Fruit fly (Drosophila melanogaster) whole organism, embryonic: ENCODE measurements around the gene hob.

Experiments used
- CG10267 ChIP-seq: fragments of 200-800 bp; sonication (Bioruptor generic); optimal IDR thresholded peaks from 2 replicates; lab custom pipeline; 2018; ENCODE audit warnings: missing biosample characterization, mild to moderate bottlenecking, missing genetic modification characterization, moderate library complexity
- CG10462 ChIP-seq: fragments of 200-800 bp; sonication (Bioruptor generic); optimal IDR thresholded peaks from 2 replicates; lab custom pipeline; 2016; ENCODE audit warnings: missing biosample characterization, missing genetic modification characterization
- CG11504 ChIP-seq: fragments of 200-800 bp; sonication (Bioruptor generic); optimal IDR thresholded peaks from 3 replicates; lab custom pipeline; 2019; ENCODE audit warnings: missing biosample characterization, mild to moderate bottlenecking, missing genetic modification characterization, moderate library complexity
- CG12942 ChIP-seq: fragments of 200-800 bp; sonication (Bioruptor generic); optimal IDR thresholded peaks from 3 replicates; lab custom pipeline; 2016; ENCODE audit warnings: missing biosample characterization, missing genetic modification characterization
- CG13287 ChIP-seq: fragments of 200-800 bp; sonication (Bioruptor generic); IDR thresholded peaks from 2 replicates; pipeline ENCODE4 v1.3.6; 2022; ENCODE audit warnings: missing biosample characterization, missing genetic modification characterization; ENCODE audit not compliant: partially characterized antibody
- CG15269 ChIP-seq: fragments of 200-800 bp; sonication (Bioruptor generic); optimal IDR thresholded peaks from 2 replicates; lab custom pipeline; 2018; ENCODE audit warnings: missing biosample characterization, mild to moderate bottlenecking, missing genetic modification characterization, moderate library complexity
- CG17385 ChIP-seq: fragments of 200-800 bp; sonication (Bioruptor generic); optimal IDR thresholded peaks from 3 replicates; lab custom pipeline; 2018; ENCODE audit warnings: missing biosample characterization, mild to moderate bottlenecking, missing genetic modification characterization
- CG18011 ChIP-seq: fragments of 200-800 bp; sonication (Bioruptor generic); optimal IDR thresholded peaks from 2 replicates; lab custom pipeline; 2017; ENCODE audit warnings: missing biosample characterization, missing genetic modification characterization, mild to moderate bottlenecking, moderate library complexity, missing genotype
- CG2116 ChIP-seq: fragments of 200-800 bp; sonication (Bioruptor generic); optimal IDR thresholded peaks from 3 replicates; lab custom pipeline; 2018; ENCODE audit warnings: missing biosample characterization, mild to moderate bottlenecking, missing genetic modification characterization
- CG31365 ChIP-seq: fragments of 200-800 bp; sonication (Bioruptor generic); optimal IDR thresholded peaks from 2 replicates; lab custom pipeline; 2018; ENCODE audit warnings: missing biosample characterization, mild to moderate bottlenecking, missing genetic modification characterization
- CG31441 ChIP-seq: fragments of 200-800 bp; sonication (Bioruptor generic); IDR thresholded peaks from 2 replicates; pipeline ENCODE4 v1.3.6; 2022; ENCODE audit warnings: missing biosample characterization, missing genetic modification characterization
- CG3281 ChIP-seq: fragments of 200-800 bp; sonication (Bioruptor generic); optimal IDR thresholded peaks from 3 replicates; lab custom pipeline; 2017; ENCODE audit warnings: missing biosample characterization, mild to moderate bottlenecking, missing genetic modification characterization
- CG3726 ChIP-seq: fragments of 200-800 bp; sonication (Bioruptor generic); IDR thresholded peaks from 3 replicates; pipeline ENCODE4, ENCODE4 v1.3.6; 2022; ENCODE audit warnings: missing biosample characterization, missing genetic modification characterization
- CG4282 ChIP-seq: fragments of 200-800 bp; sonication (Bioruptor generic); optimal IDR thresholded peaks from 2 replicates; lab custom pipeline; 2016; ENCODE audit warnings: missing biosample characterization, missing genetic modification characterization
- CG4820 ChIP-seq: fragments of 200-800 bp; sonication (Bioruptor generic); optimal IDR thresholded peaks from 3 replicates; lab custom pipeline; 2016; ENCODE audit warnings: missing biosample characterization, missing genetic modification characterization
- CG5953 ChIP-seq: fragments of 200-800 bp; sonication (Bioruptor generic); IDR thresholded peaks from 2 replicates; pipeline ENCODE4 v1.3.6; 2022; ENCODE audit warnings: missing biosample characterization, missing genetic modification characterization
- CG8765 ChIP-seq: fragments of 200-800 bp; sonication (Bioruptor generic); IDR thresholded peaks from 2 replicates; pipeline ENCODE4 v1.3.6; 2022; ENCODE audit warnings: missing biosample characterization, missing genetic modification characterization
- CoRest ChIP-seq: fragments of 200-800 bp; sonication (Bioruptor generic); optimal IDR thresholded peaks from 3 replicates; lab custom pipeline; 2018; ENCODE audit warnings: missing biosample characterization, mild to moderate bottlenecking, missing genetic modification characterization, moderate library complexity
- D19A ChIP-seq: fragments of 200-800 bp; optimal IDR thresholded peaks from 3 replicates; lab custom pipeline; 2019; ENCODE audit warnings: missing biosample characterization, mild to moderate bottlenecking, missing genetic modification characterization, moderate library complexity
- Deaf1 ChIP-seq: fragments of 200-800 bp; optimal IDR thresholded peaks from 3 replicates; lab custom pipeline; 2019; ENCODE audit warnings: missing biosample characterization, mild to moderate bottlenecking, missing genetic modification characterization, moderate library complexity
- Elba2 ChIP-seq: fragments of 200-800 bp; sonication (Bioruptor generic); optimal IDR thresholded peaks from 3 replicates; lab custom pipeline; 2016; ENCODE audit warnings: missing biosample characterization, missing genetic modification characterization
- HLHmδ ChIP-seq: fragments of 200-800 bp; sonication (Bioruptor generic); optimal IDR thresholded peaks from 2 replicates; lab custom pipeline; 2018; ENCODE audit warnings: missing biosample characterization, mild to moderate bottlenecking, missing genetic modification characterization, moderate library complexity
- Hr3 ChIP-seq: fragments of 200-800 bp; sonication (Bioruptor generic); optimal IDR thresholded peaks from 3 replicates; lab custom pipeline; 2016; ENCODE audit warnings: missing biosample characterization, missing genetic modification characterization
- Hr39 ChIP-seq: fragments of >200 bp; optimal IDR thresholded peaks from 2 replicates; lab custom pipeline; 2017
- Hr51 ChIP-seq, 2 experiments: fragments of 200-800 bp; sonication (Bioruptor generic); optimal IDR thresholded peaks; 2 replicates in 1 of 2; 3 replicates in 1 of 2; lab custom pipeline; 2016 to 2018; ENCODE audit warnings: missing biosample characterization in 2 of 2, missing genetic modification characterization in 2 of 2, mild to moderate bottlenecking in 1 of 2, moderate library complexity in 1 of 2
- NfI ChIP-seq: fragments of 200-800 bp; sonication (Bioruptor generic); optimal IDR thresholded peaks from 3 replicates; lab custom pipeline; 2018; ENCODE audit warnings: missing biosample characterization, mild to moderate bottlenecking, missing genetic modification characterization, moderate library complexity
- Opbp ChIP-seq: fragments of 200-800 bp; sonication (Bioruptor generic); IDR thresholded peaks from 3 replicates; pipeline ENCODE4 v1.3.6; 2022; ENCODE audit warnings: missing biosample characterization, missing genetic modification characterization; ENCODE audit not compliant: partially characterized antibody
- Ravus ChIP-seq: fragments of 200-800 bp; sonication (Bioruptor generic); IDR thresholded peaks from 2 replicates; pipeline ENCODE4 v1.3.6; 2022; ENCODE audit warnings: missing biosample characterization, missing genetic modification characterization
- Rfx ChIP-seq: fragments of 200-800 bp; sonication (Bioruptor generic); IDR thresholded peaks from 2 replicates; pipeline ENCODE4 v1.3.6; 2022; ENCODE audit warnings: missing biosample characterization, missing genetic modification characterization
- Spps ChIP-seq: fragments of 200-800 bp; sonication (Bioruptor generic); optimal IDR thresholded peaks from 2 replicates; lab custom pipeline; 2018; ENCODE audit warnings: missing biosample characterization, mild to moderate bottlenecking, missing genetic modification characterization
- Ssrp ChIP-seq: fragments of 200-800 bp; sonication (Bioruptor generic); optimal IDR thresholded peaks from 2 replicates; lab custom pipeline; 2018; ENCODE audit warnings: missing biosample characterization, mild to moderate bottlenecking, missing genetic modification characterization, moderate library complexity
- YL-1 ChIP-seq: fragments of 200-800 bp; sonication (Bioruptor generic); optimal IDR thresholded peaks from 3 replicates; lab custom pipeline; 2017; ENCODE audit warnings: missing biosample characterization, mild to moderate bottlenecking, missing genetic modification characterization
- ab ChIP-seq: fragments of 200-800 bp; sonication (Bioruptor generic); optimal IDR thresholded peaks from 2 replicates; lab custom pipeline; 2016; ENCODE audit warnings: missing biosample characterization, missing genetic modification characterization
- ac ChIP-seq: fragments of 200-800 bp; sonication (Bioruptor generic); optimal IDR thresholded peaks from 3 replicates; lab custom pipeline; 2017; ENCODE audit warnings: missing biosample characterization, mild to moderate bottlenecking, missing genetic modification characterization
- az2 ChIP-seq: fragments of 200-800 bp; sonication (Bioruptor generic); optimal IDR thresholded peaks from 3 replicates; lab custom pipeline; 2016; ENCODE audit warnings: missing biosample characterization, missing genetic modification characterization
- chm ChIP-seq: fragments of 200-800 bp; sonication (Bioruptor generic); IDR thresholded peaks from 2 replicates; pipeline ENCODE4 v1.3.6; 2022; ENCODE audit warnings: missing biosample characterization, missing genetic modification characterization
- dpn ChIP-seq, 2 experiments: fragments of 200-800 bp; sonication (Bioruptor generic); optimal IDR thresholded peaks; 3 replicates each; lab custom pipeline; 2016; ENCODE audit warnings: missing biosample characterization in 2 of 2, missing genetic modification characterization in 2 of 2
- eve ChIP-seq, 2 experiments: fragments of >200 bp; optimal IDR thresholded peaks; 2 replicates each; lab custom pipeline; 2017; ENCODE audit warnings: missing biosample characterization in 2 of 2, missing genetic modification characterization in 2 of 2
- fru ChIP-seq: fragments of >200 bp; optimal IDR thresholded peaks from 2 replicates; lab custom pipeline; 2017
- lilli ChIP-seq: fragments of 200-800 bp; sonication (Bioruptor generic); optimal IDR thresholded peaks from 3 replicates; lab custom pipeline; 2016; ENCODE audit warnings: missing biosample characterization, missing genetic modification characterization
- prd ChIP-seq, 3 experiments: fragments of >200 bp in 2 of 3; fragments of 200-800 bp in 1 of 3; sonication (Bioruptor generic) in 1 of 3; optimal IDR thresholded peaks in 2 of 3; IDR thresholded peaks in 1 of 3; 2 replicates in 2 of 3; 3 replicates in 1 of 3; pipeline versions ENCODE4 v1.3.6 to Lab custom; 2017 to 2022; ENCODE audit warnings: missing biosample characterization in 1 of 3, missing genetic modification characterization in 1 of 3
- sna ChIP-seq: fragments of 200-800 bp; sonication (Bioruptor generic); IDR thresholded peaks from 2 replicates; pipeline ENCODE4 v1.3.6; 2022; ENCODE audit warnings: missing biosample characterization, missing genetic modification characterization; ENCODE audit not compliant: partially characterized antibody
- ssp ChIP-seq: fragments of 200-800 bp; sonication (Bioruptor generic); IDR thresholded peaks from 2 replicates; pipeline ENCODE4 v1.3.6; 2022; ENCODE audit warnings: missing biosample characterization, missing genetic modification characterization
- stc ChIP-seq: fragments of 200-800 bp; sonication (Bioruptor generic); IDR thresholded peaks from 2 replicates; pipeline ENCODE4 v1.3.6; 2022; ENCODE audit warnings: missing biosample characterization, missing genetic modification characterization
- tin ChIP-seq: fragments of 200-800 bp; sonication (Bioruptor generic); optimal IDR thresholded peaks from 3 replicates; lab custom pipeline; 2016; ENCODE audit warnings: missing biosample characterization, missing genetic modification characterization
- tll ChIP-seq, 2 experiments: fragments of 200-800 bp in 1 of 2; fragments of >200 bp in 1 of 2; sonication (Bioruptor generic) in 1 of 2; optimal IDR thresholded peaks; 2 replicates each; lab custom pipeline; 2017 to 2019; ENCODE audit warnings: missing biosample characterization in 2 of 2, missing genetic modification characterization in 2 of 2, mild to moderate bottlenecking in 1 of 2, moderate library complexity in 1 of 2
- toy ChIP-seq: fragments of 200-800 bp; sonication (Bioruptor generic); IDR thresholded peaks from 2 replicates; pipeline ENCODE4 v1.3.6; 2022; ENCODE audit warnings: missing biosample characterization, missing genetic modification characterization
- trem ChIP-seq: fragments of 200-800 bp; optimal IDR thresholded peaks from 3 replicates; lab custom pipeline; 2019; ENCODE audit warnings: missing biosample characterization, mild to moderate bottlenecking, missing genetic modification characterization, moderate library complexity
- wek ChIP-seq: fragments of 200-800 bp; sonication (Bioruptor generic); optimal IDR thresholded peaks from 3 replicates; lab custom pipeline; 2018; ENCODE audit warnings: missing biosample characterization, mild to moderate bottlenecking, missing genetic modification characterization, moderate library complexity
- zf30C ChIP-seq: fragments of 200-800 bp; sonication (Bioruptor generic); optimal IDR thresholded peaks from 3 replicates; lab custom pipeline; 2018; ENCODE audit warnings: missing biosample characterization, mild to moderate bottlenecking, missing genetic modification characterization

hob gene

dm6 chr3L:3192912-3193311, 25.8 kb downstream of the hob start, which contains the start of gene Hsp83 (continued):
- TF ChIP-seq Rfx (GFP tag; lab: Robert Waterston, UW), result peak; percentile 97
- TF ChIP-seq zf30C (GFP tag; lab: Kevin White, UChicago), result peak; percentile 84
- TF ChIP-seq CG10462 (GFP tag; lab: Kevin White, UChicago), result peak; percentile 80
- peak; percentile 83 for TF ChIP-seq trem (tag; lab: Kevin White, UChicago)
- peak; percentile 58 for TF ChIP-seq Ssrp (tag; lab: Kevin White, UChicago)
- peak; percentile 69 for TF ChIP-seq D19A (tag; lab: Kevin White, UChicago)
- TF ChIP-seq tll (GFP tag; optimal IDR thresholded peaks at IDR 0.05; lab: Kevin White, UChicago), result no peak
- TF ChIP-seq CG15269 (tag; lab: Kevin White, UChicago), result peak; percentile 95
- peak; percentile 76 for TF ChIP-seq CG12942 (GFP tag; lab: Kevin White, UChicago)
- TF ChIP-seq Elba2 (GFP tag; lab: Kevin White, UChicago), result peak; percentile 68
- peak; percentile 57; the same call in 2 of the 3 replicates for TF ChIP-seq Opbp (GFP tag; lab: Robert Waterston, UW)
- TF ChIP-seq ac (GFP tag; lab: Kevin White, UChicago), result peak; percentile 93
- no peak for TF ChIP-seq Hr39 (lab: Kevin White, UChicago)
- peak; percentile 96 for TF ChIP-seq CG17385 (GFP tag; lab: Kevin White, UChicago)
- peak; percentile 88 for TF ChIP-seq lilli (GFP tag; lab: Kevin White, UChicago)
- TF ChIP-seq Hr51 (GFP tag; optimal IDR thresholded peaks at IDR 0.05; lab: Kevin White, UChicago), result peak; percentile 90 to 96
- TF ChIP-seq CG5953 (GFP tag; lab: Robert Waterston, UW), result peak; percentile 94
- TF ChIP-seq eve (GFP tag; optimal IDR thresholded peaks at IDR 0.05; lab: Kevin White, UChicago), result no peak
- peak; percentile 78; the same call in 1 of the 2 replicates for TF ChIP-seq toy (GFP tag; lab: Robert Waterston, UW)
- TF ChIP-seq CG3726 (GFP tag; lab: Robert Waterston, UW), result peak; percentile 90
- TF ChIP-seq sna (GFP tag; lab: Robert Waterston, UW), result no peak
- peak; percentile 88 for TF ChIP-seq tin
- peak; percentile 25; the same call in 1 of the 2 replicates for TF ChIP-seq Ravus (GFP tag; lab: Robert Waterston, UW)
- TF ChIP-seq prd (optimal IDR thresholded peaks at IDR 0.05; lab: Kevin White, UChicago), result no peak
- peak; percentile 71 for TF ChIP-seq prd (GFP tag; IDR thresholded peaks at IDR 0.05; lab: Robert Waterston, UW)
- peak; percentile 3 for TF ChIP-seq ab (GFP tag; lab: Kevin White, UChicago)
- TF ChIP-seq CG4282 (GFP tag; lab: Kevin White, UChicago), result peak; percentile 85
- peak; percentile 90 for TF ChIP-seq CG18011 (GFP tag; lab: Kevin White, UChicago)
- no peak for TF ChIP-seq CG13287 (GFP tag; lab: Robert Waterston, UW)
- TF ChIP-seq ssp (GFP tag; lab: Robert Waterston, UW), result peak; percentile 65
- peak; percentile 99 for TF ChIP-seq CG10267 (tag; lab: Kevin White, UChicago)
- TF ChIP-seq Spps (tag; lab: Kevin White, UChicago), result peak; percentile 80
- TF ChIP-seq CG31365 (tag; lab: Kevin White, UChicago), result peak; percentile 95
- TF ChIP-seq YL-1 (GFP tag; lab: Kevin White, UChicago), result peak; percentile 100
- TF ChIP-seq CG11504, result peak; percentile 85
- peak; percentile 80 for TF ChIP-seq Deaf1
- TF ChIP-seq CG8765 (GFP tag; lab: Robert Waterston, UW), result no peak
- peak; percentile 97 for TF ChIP-seq wek (GFP tag; lab: Kevin White, UChicago)
- peak; percentile 91 for TF ChIP-seq CG31441 (GFP tag; lab: Robert Waterston, UW)
- TF ChIP-seq HLHmδ (GFP tag; lab: Kevin White, UChicago), result peak; percentile 100
- TF ChIP-seq CG2116 (GFP tag; lab: Kevin White, UChicago), result peak; percentile 89
- peak; percentile 76 for TF ChIP-seq CG4820
- peak; percentile 85 to 94 for TF ChIP-seq dpn (GFP tag; optimal IDR thresholded peaks at IDR 0.05; lab: Kevin White, UChicago)
- TF ChIP-seq fru (lab: Kevin White, UChicago), result no peak
- peak; percentile 99 for TF ChIP-seq chm
- TF ChIP-seq NfI, result peak; percentile 98
- peak; percentile 99 for TF ChIP-seq CG3281
- TF ChIP-seq stc (GFP tag; lab: Robert Waterston, UW), result peak; percentile 96
- peak; percentile 73 for TF ChIP-seq Hr3 (GFP tag; lab: Kevin White, UChicago)
- TF ChIP-seq az2 (GFP tag; lab: Kevin White, UChicago), result peak; percentile 83
- peak; percentile 61 for TF ChIP-seq CoRest
